Worm (Caenorhabditis elegans) whole organism, young adult: ENCODE results near the gene ZK185.2.

ENCODE experiments used
- F49E8.2 ChIP-seq: sonication (generic microtip); optimal IDR thresholded peaks from 3 replicates; lab custom pipeline; 2017; ENCODE audit warnings: missing genetic modification characterization, mild to moderate bottlenecking, missing compliant biosample characterization, antibody characterized with exemption, moderate library complexity; ENCODE audit not compliant: insufficient read depth
- hmg-1.2 ChIP-seq: fragments of 200-800 bp; sonication (Bioruptor generic); IDR thresholded peaks from 2 replicates; pipeline ENCODE4 v1.3.6; 2022; ENCODE audit warnings: missing genetic modification reagents, missing genetic modification characterization, missing compliant biosample characterization
- pbrm-1 ChIP-seq: fragments of 200-800 bp; sonication (Bioruptor generic); IDR thresholded peaks from 2 replicates; pipeline ENCODE4 v1.3.6; 2022; ENCODE audit warnings: missing genetic modification reagents, missing genetic modification characterization, missing compliant biosample characterization
- unc-62 ChIP-seq: fragments of 150-350 bp; optimal IDR thresholded peaks from 2 replicates; lab custom pipeline; 2014; ENCODE audit warnings: missing biosample characterization, missing genetic modification reagents, missing genetic modification characterization

ce11 chrIV:4526028-4526427 is 10.3 kb upstream of the ZK185.2 start:
- TF ChIP-seq unc-62 (GFP tag; lab: Kevin White, UChicago) = no peak
- no peak for TF ChIP-seq pbrm-1 (GFP tag; lab: Robert Waterston, UW)
- TF ChIP-seq hmg-1.2 (GFP tag; lab: Robert Waterston, UW) = no peak
- TF ChIP-seq F49E8.2 = no peak
